Fruit fly (Drosophila melanogaster): ENCODE data around the gene CG11755.

The CG11755 gene

DNA sequence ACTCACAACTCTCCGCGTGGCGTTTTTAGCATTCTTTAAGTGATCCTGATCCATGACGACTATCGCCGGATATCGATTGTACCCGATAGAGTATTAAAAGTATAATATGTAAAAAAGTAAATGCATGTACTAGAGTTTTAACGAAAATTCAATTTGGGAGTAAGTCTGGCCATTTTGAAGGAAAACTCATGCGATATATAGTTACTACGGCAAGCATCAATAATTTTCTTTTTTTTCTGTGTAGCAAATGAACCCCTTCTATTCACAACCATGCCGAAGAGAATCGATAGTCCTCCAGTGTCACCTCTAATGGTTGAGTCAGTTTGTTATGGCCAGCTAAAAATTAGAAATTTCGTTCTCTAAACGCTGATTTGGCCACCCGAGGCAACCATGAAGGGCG lies 24.0 kb upstream of the CG11755 start, which contains the start of the genes Sys1 and Dhod:
TSS of gene Sys1 (plus strand) at position 91 of the 400 bp plus-strand sequence.
TSS of gene Dhod (minus strand) at position 186 of the 400 bp plus-strand sequence.
- no peak for TF ChIP-seq Dif (GFP tag; optimal IDR thresholded peaks at IDR 0.05; ENCODE audit: partially characterized antibody)
- peak; percentile 34 for TF ChIP-seq dmrt93B (GFP tag; optimal IDR thresholded peaks at IDR 0.05)
- no peak for TF ChIP-seq pan (optimal IDR thresholded peaks at IDR 0.05)
- no peak for TF ChIP-seq N (GFP tag; optimal IDR thresholded peaks at IDR 0.05)
- TF ChIP-seq Dfd (GFP tag; optimal IDR thresholded peaks at IDR 0.05) = no peak
- peak; percentile 83 for TF ChIP-seq br (GFP tag; optimal IDR thresholded peaks at IDR 0.05)
- no peak for TF ChIP-seq Hr78 (GFP tag; optimal IDR thresholded peaks at IDR 0.05)
- peak; percentile 88 for TF ChIP-seq rgr (GFP tag; optimal IDR thresholded peaks at IDR 0.05)
- peak in 1 of 2 experiments; percentile 89 for TF ChIP-seq foxo (GFP tag; optimal IDR thresholded peaks at IDR 0.05)
- no peak for TF ChIP-seq dl (GFP tag; optimal IDR thresholded peaks at IDR 0.05; ENCODE audit: insufficient read depth in 1 of 2, partially characterized antibody in 2 of 2)
- no peak for TF ChIP-seq tai (GFP tag; optimal IDR thresholded peaks at IDR 0.05)
- peak; percentile 93 for TF ChIP-seq Jra (GFP tag; optimal IDR thresholded peaks at IDR 0.05)
- no peak for TF ChIP-seq usp (GFP tag; optimal IDR thresholded peaks at IDR 0.05)
- TF ChIP-seq Mio (GFP tag; optimal IDR thresholded peaks at IDR 0.05) = peak; percentile 47
- TF ChIP-seq lola (GFP tag; optimal IDR thresholded peaks at IDR 0.05) = no peak
- TF ChIP-seq Hnf4 (GFP tag; optimal IDR thresholded peaks at IDR 0.05) = peak; percentile 87
- no peak for TF ChIP-seq Vsx2 (GFP tag; optimal IDR thresholded peaks at IDR 0.05; ENCODE audit: partially characterized antibody)
- TF ChIP-seq Myc (optimal IDR thresholded peaks at IDR 0.05) = no peak
- no peak for TF ChIP-seq Abd-B (GFP tag; optimal IDR thresholded peaks at IDR 0.05)
- peak; percentile 57 for TF ChIP-seq Sp1 (GFP tag; optimal IDR thresholded peaks at IDR 0.05)
- TF ChIP-seq dsf (GFP tag; optimal IDR thresholded peaks at IDR 0.05; ENCODE audit: borderline replicate concordance) = peak; percentile 40
- no peak for TF ChIP-seq CrebA (GFP tag; optimal IDR thresholded peaks at IDR 0.05; ENCODE audit: borderline replicate concordance)
- TF ChIP-seq ey (GFP tag; optimal IDR thresholded peaks at IDR 0.05) = peak; percentile 86
- peak; percentile 75 for TF ChIP-seq brk (GFP tag; optimal IDR thresholded peaks at IDR 0.05)
- no peak for TF ChIP-seq Rel (GFP tag; optimal IDR thresholded peaks at IDR 0.05)
- TF ChIP-seq Rel (tag; optimal IDR thresholded peaks at IDR 0.05) = peak; percentile 7
- TF ChIP-seq Hr83 (GFP tag; optimal IDR thresholded peaks at IDR 0.05; ENCODE audit: poor library complexity, severe bottlenecking) = peak; percentile 84
- peak; percentile 80 for TF ChIP-seq OdsH (GFP tag; optimal IDR thresholded peaks at IDR 0.05)
- peak; percentile 65 for TF ChIP-seq HLH106 (tag; optimal IDR thresholded peaks at IDR 0.05)
- peak; percentile 75 for TF ChIP-seq jim (GFP tag; optimal IDR thresholded peaks at IDR 0.05)
- TF ChIP-seq CG9705 (GFP tag; optimal IDR thresholded peaks at IDR 0.05) = peak; percentile 61
- peak; percentile 15 for TF ChIP-seq CG32264 (GFP tag; optimal IDR thresholded peaks at IDR 0.05)
- peak; percentile 91 for TF ChIP-seq h (GFP tag; optimal IDR thresholded peaks at IDR 0.05)
- TF ChIP-seq fru (GFP tag; optimal IDR thresholded peaks at IDR 0.05) = peak; percentile 83
- peak; percentile 33 for TF ChIP-seq sage (GFP tag; optimal IDR thresholded peaks at IDR 0.05)
- TF ChIP-seq sv (GFP tag; optimal IDR thresholded peaks at IDR 0.05) = peak; percentile 64
- peak; percentile 70 for TF ChIP-seq GATAd (GFP tag; optimal IDR thresholded peaks at IDR 0.05)
- peak; percentile 75 for TF ChIP-seq psq (GFP tag; optimal IDR thresholded peaks at IDR 0.05)
- peak; percentile 83 for TF ChIP-seq woc (GFP tag; optimal IDR thresholded peaks at IDR 0.05)

DNA sequence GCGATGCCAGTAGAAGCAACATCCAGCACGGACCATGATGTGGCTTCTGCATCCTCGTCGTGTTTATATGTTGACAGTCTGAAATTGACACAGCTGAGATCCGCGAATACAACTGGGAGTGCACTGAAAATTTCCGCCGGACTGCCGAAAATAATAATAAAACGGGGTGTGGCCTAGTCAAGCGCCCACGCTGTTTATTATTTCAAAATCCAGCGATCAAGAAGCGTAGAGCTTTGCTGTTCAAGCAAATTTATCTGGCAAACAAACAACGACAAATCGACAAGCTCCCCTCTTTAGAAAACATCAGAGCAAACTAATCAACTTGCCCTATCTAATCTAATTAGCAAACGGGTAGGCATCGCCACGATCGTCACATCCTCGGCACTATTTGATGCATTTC lies 22.7 kb upstream of the CG11755 start:
- TF ChIP-seq br (GFP tag; optimal IDR thresholded peaks at IDR 0.05) (peak; percentile 25), dsf (GFP tag; optimal IDR thresholded peaks at IDR 0.05; ENCODE audit: borderline replicate concordance) (no peak), sage (GFP tag; optimal IDR thresholded peaks at IDR 0.05) (no peak), Jra (GFP tag; optimal IDR thresholded peaks at IDR 0.05) (no peak), Hr83 (GFP tag; optimal IDR thresholded peaks at IDR 0.05; ENCODE audit: poor library complexity, severe bottlenecking) (peak; percentile 89), brk (GFP tag; optimal IDR thresholded peaks at IDR 0.05) (no peak), foxo (GFP tag; optimal IDR thresholded peaks at IDR 0.05) (peak in 1 of 2 experiments; percentile 14), psq (GFP tag; optimal IDR thresholded peaks at IDR 0.05) (no peak), h (GFP tag; optimal IDR thresholded peaks at IDR 0.05) (peak; percentile 55), ey (GFP tag; optimal IDR thresholded peaks at IDR 0.05) (no peak), CG32264 (GFP tag; optimal IDR thresholded peaks at IDR 0.05) (no peak)
